Worm (Caenorhabditis elegans): Measurements from ENCODE around the gene ttr-26.

Gene ttr-26

DNA sequence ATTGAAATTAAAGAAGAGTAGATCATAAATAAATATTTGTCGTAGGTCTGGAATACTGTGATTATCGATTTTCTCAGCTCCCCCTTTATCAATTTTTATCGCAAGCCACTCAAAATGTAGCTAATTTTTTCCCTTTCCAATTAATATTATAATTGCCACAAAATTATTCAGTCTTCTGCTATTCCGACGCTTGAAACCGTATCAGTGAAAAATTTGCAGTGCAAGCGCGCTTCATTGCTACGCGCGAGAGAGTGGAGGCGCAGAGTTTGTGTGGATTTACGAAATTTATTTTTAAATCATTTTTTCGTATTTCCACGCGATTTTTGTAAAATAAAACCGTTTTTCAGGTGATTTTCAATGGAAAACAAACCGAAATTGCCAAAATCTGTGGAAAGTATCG lies 26.5 kb downstream of the ttr-26 start, which contains the start of gene ints-5:
ints-5 (plus strand) TSS at position 348 of the 400 bp plus-strand sequence.
- TF ChIP-seq lin-39 (tag; optimal IDR thresholded peaks at IDR 0.05) (no peak), Y48G9A.11 (GFP tag; IDR thresholded peaks at IDR 0.05) (no peak), T26A8.4 (GFP tag; IDR thresholded peaks at IDR 0.05) (no peak), nhr-11 (tag; optimal IDR thresholded peaks at IDR 0.05) (no peak), ceh-32 (tag; optimal IDR thresholded peaks at IDR 0.05; ENCODE audit: poor library complexity) (no peak), D1046.2 (GFP tag; IDR thresholded peaks at IDR 0.05) (no peak), zag-1 (tag; optimal IDR thresholded peaks at IDR 0.05) (no peak), F26F4.8 (GFP tag; conservative IDR thresholded peaks at IDR 0.05) (no peak), dpl-1 (GFP tag; optimal IDR thresholded peaks at IDR 0.05) (peak; percentile 55), rbr-2 (tag; optimal IDR thresholded peaks at IDR 0.05) (no peak), tag-97 (GFP tag; IDR thresholded peaks at IDR 0.05) (no peak), nhr-77 (tag; optimal IDR thresholded peaks at IDR 0.05) (no peak), lim-7 (GFP tag; IDR thresholded peaks at IDR 0.05) (no peak), fos-1 (tag; optimal IDR thresholded peaks at IDR 0.05) (no peak), ceh-28 (tag; optimal IDR thresholded peaks at IDR 0.05) (no peak), attf-4 (tag; optimal IDR thresholded peaks at IDR 0.05) (no peak), set-16 (GFP tag; IDR thresholded peaks at IDR 0.05) (no peak), spr-1 (tag; optimal IDR thresholded peaks at IDR 0.05) (no peak), zip-11 (GFP tag; IDR thresholded peaks at IDR 0.05) (no peak), nhr-48 (tag; optimal IDR thresholded peaks at IDR 0.05) (no peak), F44E2.7 (GFP tag; IDR thresholded peaks at IDR 0.05) (no peak), lin-13 (GFP tag; optimal IDR thresholded peaks at IDR 0.05) (peak; percentile 62), mxl-3 (GFP tag; optimal IDR thresholded peaks at IDR 0.05) (no peak), nhr-6 (tag; optimal IDR thresholded peaks at IDR 0.05) (no peak), F49E8.2 (tag; optimal IDR thresholded peaks at IDR 0.05; ENCODE audit: borderline replicate concordance) (no peak), duxl-1 (tag; optimal IDR thresholded peaks at IDR 0.05; ENCODE audit: poor library complexity) (no peak), skn-1 (tag; optimal IDR thresholded peaks at IDR 0.05) (no peak), pha-4 (GFP tag; IDR thresholded peaks at IDR 0.05) (no peak), pha-4 (tag; optimal IDR thresholded peaks at IDR 0.05) (no peak), gei-8 (GFP tag; optimal IDR thresholded peaks at IDR 0.05) (no peak), vab-7 (GFP tag; IDR thresholded peaks at IDR 0.05) (no peak), lir-3 (tag; optimal IDR thresholded peaks at IDR 0.05) (no peak), lin-15B (tag; optimal IDR thresholded peaks at IDR 0.05) (no peak), sdz-12 (GFP tag; optimal IDR thresholded peaks at IDR 0.05) (no peak), dve-1 (tag; optimal IDR thresholded peaks at IDR 0.05; ENCODE audit: insufficient read depth) (peak; percentile 4), daf-19 (GFP tag; conservative IDR thresholded peaks at IDR 0.05) (no peak), hlh-11 (tag; optimal IDR thresholded peaks at IDR 0.05) (peak; percentile 10), unc-39 (tag; optimal IDR thresholded peaks at IDR 0.05) (no peak), zfp-3 (GFP tag; conservative IDR thresholded peaks at IDR 0.05) (no peak), lsy-2 (tag; optimal IDR thresholded peaks at IDR 0.05) (peak in 1 of 2 experiments; percentile 68), saeg-2 (GFP tag; IDR thresholded peaks at IDR 0.05) (no peak), madf-9 (GFP tag; conservative IDR thresholded peaks at IDR 0.05) (no peak), nhr-237 (tag; optimal IDR thresholded peaks at IDR 0.05) (no peak), aha-1 (tag) (peak; percentile 79), nhr-28 (tag; optimal IDR thresholded peaks at IDR 0.05) (peak; percentile 32), lin-1 (GFP tag; IDR thresholded peaks at IDR 0.05) (no peak), hlh-30 (tag; optimal IDR thresholded peaks at IDR 0.05; ENCODE audit: insufficient read depth) (peak; percentile 12), R02D3.7 (tag; optimal IDR thresholded peaks at IDR 0.05) (peak; percentile 55), Y5F2A.4 (GFP tag; optimal IDR thresholded peaks at IDR 0.05) (no peak), unc-130 (GFP tag; optimal IDR thresholded peaks at IDR 0.05) (no peak), T20F7.1 (GFP tag; optimal IDR thresholded peaks at IDR 0.05) (no peak), F37D6.2 (tag; optimal IDR thresholded peaks at IDR 0.05) (no peak), nhr-102 (tag; optimal IDR thresholded peaks at IDR 0.05) (no peak)
